Fruit fly (Drosophila melanogaster): ENCODE results near the gene CG5984.
A peak's percentile ranks its signal among the peaks of the same experiment; 100 is the strongest.

CG5984 gene

DNA sequence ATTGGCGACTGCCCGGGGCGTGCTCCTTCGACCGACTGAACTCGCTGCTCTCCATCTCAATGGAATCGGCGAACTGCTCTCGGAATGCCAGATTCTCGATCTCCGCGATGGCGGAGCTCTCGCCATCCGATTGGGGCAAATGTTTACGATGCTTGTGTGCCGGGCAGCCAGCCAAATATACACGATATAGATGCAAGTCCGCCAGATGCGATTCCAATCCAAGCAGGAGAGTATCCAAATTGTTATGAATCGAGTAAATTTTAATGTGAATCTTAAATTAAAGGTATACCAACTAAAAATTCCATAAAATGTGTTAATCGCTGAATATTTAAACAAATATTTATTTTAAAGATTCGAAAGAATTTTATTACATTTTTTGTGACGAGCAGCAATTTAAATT, at the start of gene CG5984:
CG5984 (minus strand) TSS at position 101 of the 400 bp plus-strand sequence.
- TF ChIP-seq CG8478 (optimal IDR thresholded peaks at IDR 0.05) (no peak), CTCF (optimal IDR thresholded peaks at IDR 0.05) (no peak)

dm6 chr3R:27294113-27294512, 46.3 kb upstream of the CG5984 start:
- TF ChIP-seq CTCF (optimal IDR thresholded peaks at IDR 0.05) (no peak), CG8478 (optimal IDR thresholded peaks at IDR 0.05) (no peak)

DNA sequence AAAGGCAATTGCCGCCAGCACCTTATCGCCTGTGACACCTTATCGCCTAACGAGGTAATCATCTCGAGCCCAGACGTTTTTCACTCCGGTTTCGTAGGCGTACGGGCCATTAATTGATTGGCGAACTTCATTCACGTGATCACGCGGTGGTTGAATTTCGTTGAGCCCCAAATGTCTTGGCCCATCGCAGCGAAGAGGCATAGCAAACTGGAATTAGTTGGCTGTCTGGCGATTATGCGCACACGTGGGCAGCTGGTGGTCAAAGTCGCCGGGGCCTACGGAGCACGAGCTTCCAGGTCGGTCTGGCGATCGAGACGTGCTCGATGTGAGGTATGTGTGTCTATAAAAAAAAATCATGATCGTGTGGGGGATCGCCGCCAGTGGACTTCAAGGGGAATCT, 45.3 kb upstream of the CG5984 start:
- no peak for TF ChIP-seq CG8478 (optimal IDR thresholded peaks at IDR 0.05)
- TF ChIP-seq CTCF (optimal IDR thresholded peaks at IDR 0.05): no peak

- no peak for TF ChIP-seq CTCF (optimal IDR thresholded peaks at IDR 0.05)
- TF ChIP-seq CG8478 (optimal IDR thresholded peaks at IDR 0.05): no peak
Observed at dm6 chr3R:27292159-27292880, 44.5 kb upstream of the CG5984 start, which contains the start of gene CG3348. CG3348 (minus strand) TSS chr3R:27292209.

DNA sequence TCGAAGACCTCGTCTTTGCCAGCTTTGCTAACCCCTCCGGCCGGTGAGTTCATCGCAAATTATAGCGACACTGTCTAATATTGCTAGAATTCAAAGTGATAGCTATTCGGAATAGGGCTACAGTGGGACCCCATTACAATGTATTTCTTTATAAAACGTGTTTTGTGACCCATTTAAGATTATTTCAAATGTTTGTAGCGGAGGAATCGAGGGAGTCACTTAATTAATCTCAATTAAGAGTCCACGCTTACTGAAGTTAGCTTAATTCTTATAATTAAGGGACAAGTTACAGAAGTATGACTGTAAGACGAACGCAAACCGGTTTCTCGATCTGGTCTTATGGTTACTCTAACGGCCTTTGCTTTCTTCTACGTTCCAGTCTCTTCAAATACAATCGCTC, 41.8 kb upstream of the CG5984 start:
- TF ChIP-seq CTCF (optimal IDR thresholded peaks at IDR 0.05) (no peak), CG8478 (optimal IDR thresholded peaks at IDR 0.05) (no peak)

dm6 chr3R:27288202-27289135, 40.7 kb upstream of the CG5984 start, which contains the start of the genes bigmax and Hmu:
bigmax (minus strand) TSS chr3R:27288526.
Hmu (plus strand) TSS chr3R:27288769.
- TF ChIP-seq CTCF (optimal IDR thresholded peaks at IDR 0.05) (peak in 1 of 2 experiments; percentile 7), CG8478 (optimal IDR thresholded peaks at IDR 0.05) (no peak)

dm6 chr3R:27283645-27284044, 35.9 kb upstream of the CG5984 start, which contains the start of gene CG3368:
CG3368 (plus strand) TSS chr3R:27283780.
- no peak for TF ChIP-seq CG8478 (optimal IDR thresholded peaks at IDR 0.05)
- TF ChIP-seq CTCF (optimal IDR thresholded peaks at IDR 0.05): no peak

DNA sequence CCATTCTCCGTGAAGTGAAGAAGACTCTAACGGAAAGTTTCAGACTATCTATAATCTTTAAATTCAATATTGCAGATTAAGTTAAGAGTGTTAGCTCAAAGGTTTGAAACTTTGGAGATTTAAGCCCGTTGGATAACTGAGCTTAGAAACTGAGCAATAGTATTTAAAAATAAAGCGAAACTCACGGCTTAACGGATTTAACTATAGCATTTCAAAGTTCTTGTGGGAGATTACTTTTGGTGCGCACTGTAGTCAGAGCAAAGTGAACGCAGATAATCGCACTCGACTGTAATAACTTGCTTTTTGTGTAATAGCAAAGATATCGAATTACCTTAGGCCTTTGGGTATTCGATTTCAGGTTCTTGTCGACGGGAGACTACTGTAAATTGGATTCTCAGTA, 34.5 kb upstream of the CG5984 start, which contains the start of gene mrt:
mrt (minus strand) TSS at position 376 of the 400 bp plus-strand sequence.
- TF ChIP-seq CG8478 (optimal IDR thresholded peaks at IDR 0.05) (no peak), CTCF (optimal IDR thresholded peaks at IDR 0.05) (no peak)

- TF ChIP-seq CTCF (optimal IDR thresholded peaks at IDR 0.05): peak in 1 of 2 experiments; percentile 16
- TF ChIP-seq CG8478 (optimal IDR thresholded peaks at IDR 0.05): no peak
Observed at dm6 chr3R:27281811-27282131, 34.0 kb upstream of the CG5984 start.

DNA sequence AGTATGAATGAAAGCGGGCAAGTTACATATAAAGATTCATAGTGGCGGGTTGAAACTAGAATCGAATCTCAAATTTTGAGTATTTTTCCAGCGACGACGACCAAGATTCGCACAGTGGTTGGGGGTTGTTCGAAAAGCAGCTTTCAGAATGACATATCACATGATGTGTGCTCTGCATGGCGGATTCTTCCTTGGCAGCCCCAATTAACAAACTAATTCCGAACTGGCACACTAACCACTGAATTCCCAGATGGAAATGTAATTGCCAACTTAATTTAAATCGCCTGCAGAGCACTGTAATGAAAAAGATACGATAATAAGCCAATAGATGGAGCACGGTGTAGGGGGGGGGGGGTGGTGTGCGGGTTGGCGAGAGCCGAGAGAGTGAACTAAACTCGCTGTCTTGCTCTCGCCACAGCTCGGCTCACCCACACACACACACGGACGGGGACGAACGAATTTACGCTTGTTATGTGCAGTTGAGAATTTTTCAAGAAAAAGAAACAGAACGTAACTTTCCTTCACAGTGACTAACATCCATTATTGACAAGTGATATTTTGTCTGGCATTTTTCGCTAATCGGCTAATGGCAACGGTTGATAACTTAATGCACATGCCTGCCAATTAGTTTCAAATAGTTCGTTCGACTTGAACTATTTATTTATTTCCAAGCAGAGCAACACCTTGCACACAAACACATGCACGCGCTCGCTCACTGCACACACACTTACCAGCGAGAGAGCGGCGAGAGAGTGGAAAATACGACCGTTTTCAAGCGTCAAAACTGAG, 33.4 kb upstream of the CG5984 start:
- TF ChIP-seq CTCF (optimal IDR thresholded peaks at IDR 0.05) (peak; percentile 3 to 15), CG8478 (optimal IDR thresholded peaks at IDR 0.05) (no peak)

dm6 chr3R:27279478-27279877, 31.7 kb upstream of the CG5984 start:
- TF ChIP-seq CTCF (optimal IDR thresholded peaks at IDR 0.05) (no peak), CG8478 (optimal IDR thresholded peaks at IDR 0.05) (no peak)

DNA sequence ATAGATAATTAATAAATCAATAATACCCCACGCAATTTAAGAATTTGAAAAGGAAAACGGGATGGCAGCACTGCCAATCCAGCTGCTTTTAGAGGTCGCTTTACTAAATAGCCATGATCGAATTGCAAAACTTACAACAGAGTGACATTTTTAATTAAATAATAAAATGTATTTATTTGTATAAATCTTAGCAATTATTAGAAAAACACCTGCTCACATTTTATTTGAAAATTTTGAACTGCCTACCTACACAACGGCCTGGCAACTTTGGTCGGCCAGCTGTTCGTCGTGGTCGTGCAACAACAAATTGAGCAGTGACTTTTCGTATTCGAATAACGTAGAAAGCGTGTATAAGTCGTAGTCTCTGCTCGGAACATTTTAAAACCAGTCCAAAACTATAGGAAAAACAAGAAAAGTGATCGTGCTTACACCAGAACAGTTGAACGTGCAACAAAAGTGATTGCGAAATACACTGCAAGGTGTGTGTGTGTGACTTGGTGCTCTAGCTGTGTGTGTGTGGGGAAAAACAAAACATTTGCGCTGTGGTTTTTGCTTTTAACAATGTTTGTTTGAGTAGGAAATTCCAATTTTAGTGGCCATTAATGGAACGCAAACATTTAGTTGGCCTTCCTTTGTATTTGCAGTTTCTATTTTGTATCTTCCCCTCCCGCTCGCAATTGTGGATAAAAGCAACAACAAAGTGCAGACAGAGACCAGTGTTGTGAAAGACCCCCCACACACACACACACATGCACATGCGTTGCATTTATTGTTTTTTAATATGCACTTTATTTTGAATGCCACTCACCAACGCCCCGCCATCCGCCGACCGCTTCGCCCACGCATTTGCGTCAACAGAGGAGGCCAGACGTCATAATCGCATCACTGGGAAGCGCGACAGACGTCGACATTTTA, 27.0 kb upstream of the CG5984 start, which contains the start of gene CG5938:
CG5938 (plus strand) TSS at position 262 of the 915 bp plus-strand sequence.
- TF ChIP-seq CTCF (optimal IDR thresholded peaks at IDR 0.05) (no peak), CG8478 (optimal IDR thresholded peaks at IDR 0.05) (no peak)

DNA sequence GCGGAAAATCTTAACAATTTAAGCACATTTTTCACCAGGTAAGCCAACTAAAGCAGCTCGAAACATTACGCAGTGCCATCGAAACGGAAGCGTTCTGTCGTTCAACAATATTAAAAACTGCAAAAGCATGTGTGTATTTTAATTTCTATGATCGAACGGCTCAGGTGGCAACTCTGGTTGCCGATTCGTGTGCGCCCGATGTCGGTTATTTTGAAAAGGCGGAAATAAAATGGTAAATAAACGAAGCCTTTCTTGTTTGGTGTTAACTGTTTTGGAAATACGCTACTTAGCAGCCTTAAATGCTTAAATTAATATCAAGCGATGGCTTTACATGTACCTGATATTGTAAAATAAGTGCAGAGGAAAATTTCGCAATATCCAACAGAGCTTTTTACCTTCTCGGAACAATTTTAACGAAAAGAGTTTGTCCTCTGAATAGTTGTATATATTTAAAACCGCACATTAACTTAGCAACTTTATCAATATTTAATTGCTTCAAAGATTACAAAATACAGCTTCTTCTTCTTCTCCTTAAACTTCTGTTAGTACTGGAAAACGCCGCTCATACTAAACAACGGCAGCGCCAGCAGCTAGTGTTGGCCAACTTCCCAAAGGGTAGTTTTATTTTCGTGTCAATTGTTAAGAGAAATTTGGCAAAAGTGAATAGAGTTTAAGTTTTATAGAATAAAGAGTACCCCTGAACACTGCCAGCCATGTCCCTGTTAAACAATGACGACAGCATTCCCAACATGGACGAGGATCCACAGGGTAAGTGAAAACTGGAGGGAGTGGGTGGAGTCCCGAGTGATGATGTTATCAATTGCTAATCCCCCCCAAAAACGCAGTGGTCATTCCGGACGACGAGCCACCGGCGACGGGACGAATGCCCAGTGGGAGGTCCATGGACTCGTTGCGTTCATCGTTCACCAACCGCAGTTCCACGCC, 25.6 kb upstream of the CG5984 start, which contains the start of gene CG5934:
CG5934 (plus strand) TSS at position 588 of the 945 bp plus-strand sequence.
- TF ChIP-seq CTCF (optimal IDR thresholded peaks at IDR 0.05) (peak in 1 of 2 experiments; percentile 3), CG8478 (optimal IDR thresholded peaks at IDR 0.05) (no peak)

All from S2 (cell line).